Worm (Caenorhabditis elegans): Measurements from ENCODE around the gene F11C7.7.

Gene F11C7.7

DNA sequence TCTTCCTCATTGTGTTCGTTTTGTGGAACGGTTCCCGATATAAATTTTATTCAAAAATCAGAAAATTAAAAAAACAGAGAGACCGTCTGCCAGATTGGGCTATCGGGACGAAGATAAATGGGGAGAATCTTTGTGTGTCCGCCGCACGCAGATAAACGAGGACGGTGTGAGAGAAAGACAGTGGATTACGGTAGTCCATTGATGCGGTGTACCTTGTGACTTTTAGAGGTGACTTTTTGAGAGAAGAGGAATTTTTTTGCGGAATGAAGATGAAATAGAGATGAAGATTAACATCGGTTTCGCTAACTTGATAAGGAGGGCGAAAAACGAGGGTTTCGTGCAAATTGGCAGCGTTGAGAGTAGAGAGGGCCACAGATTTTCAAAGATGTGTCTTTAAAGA lies 29.4 kb downstream of the F11C7.7 start (continued):
- TF ChIP-seq sox-4 (tag; optimal IDR thresholded peaks at IDR 0.05) (no peak), nhr-71 (tag; optimal IDR thresholded peaks at IDR 0.05) (peak; percentile 77), swsn-7 (tag; optimal IDR thresholded peaks at IDR 0.05) (no peak), nhr-19 (GFP tag; conservative IDR thresholded peaks at IDR 0.05) (peak; percentile 48), hlh-4 (tag; optimal IDR thresholded peaks at IDR 0.05) (no peak), dpl-1 (GFP tag; optimal IDR thresholded peaks at IDR 0.05) (no peak)

DNA sequence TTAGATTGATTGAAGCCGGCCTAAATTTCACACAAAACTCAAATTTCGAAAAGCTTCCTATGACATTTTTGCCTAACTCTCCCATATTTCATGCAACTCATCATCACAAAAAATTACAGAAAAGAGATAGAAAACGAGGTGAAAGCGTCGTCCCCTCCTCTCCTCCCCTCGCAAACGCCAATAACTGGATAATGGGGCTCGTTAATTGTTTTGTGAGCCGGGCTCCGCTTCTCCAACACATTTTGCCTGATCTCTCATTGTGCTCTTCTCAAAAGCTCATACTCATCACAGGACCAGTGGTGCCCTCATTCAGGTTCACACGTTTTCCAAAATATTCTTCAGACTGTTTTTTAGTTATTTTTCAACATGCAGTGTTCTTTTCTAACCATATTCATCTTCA lies 30.4 kb downstream of the F11C7.7 start, which contains the start of gene pbo-6:
TSS of gene pbo-6 (plus strand) at position 240 of the 400 bp plus-strand sequence.
- TF ChIP-seq unc-30 (tag; optimal IDR thresholded peaks at IDR 0.05) (no peak), dsc-1 (tag; optimal IDR thresholded peaks at IDR 0.05) (no peak), lin-15B (tag; optimal IDR thresholded peaks at IDR 0.05) (no peak), C34B4.2 (tag; optimal IDR thresholded peaks at IDR 0.05) (no peak), elt-2 (tag; optimal IDR thresholded peaks at IDR 0.05) (no peak), nhr-77 (tag; optimal IDR thresholded peaks at IDR 0.05) (no peak), aly-2 (tag; optimal IDR thresholded peaks at IDR 0.05) (no peak), mdl-1 (tag; optimal IDR thresholded peaks at IDR 0.05) (no peak), nhr-28 (tag; optimal IDR thresholded peaks at IDR 0.05) (no peak), nhr-237 (tag; optimal IDR thresholded peaks at IDR 0.05) (no peak), F16B12.6 (tag; optimal IDR thresholded peaks at IDR 0.05) (no peak), ceh-82 (tag; optimal IDR thresholded peaks at IDR 0.05) (no peak)

ce11 chrX:17434234-17434633 lies 35.8 kb downstream of the F11C7.7 start, which contains the start of gene fubl-3:
Gene fubl-3 (plus strand): TSS chrX:17434445.
- TF ChIP-seq ztf-11 (tag; optimal IDR thresholded peaks at IDR 0.05): no peak
- TF ChIP-seq mab-9 (GFP tag; IDR thresholded peaks at IDR 0.05): no peak
- peak; percentile 14 for TF ChIP-seq mep-1 (tag; optimal IDR thresholded peaks at IDR 0.05)
- TF ChIP-seq mdl-1 (tag; optimal IDR thresholded peaks at IDR 0.05): peak in 1 of 2 experiments; percentile 5
- no peak for TF ChIP-seq fkh-8 (tag; optimal IDR thresholded peaks at IDR 0.05)
- TF ChIP-seq unc-98 (GFP tag; IDR thresholded peaks at IDR 0.05): no peak
- TF ChIP-seq ceh-8 (GFP tag; optimal IDR thresholded peaks at IDR 0.05): no peak
- no peak for TF ChIP-seq elt-2 (tag; optimal IDR thresholded peaks at IDR 0.05)
- peak in 1 of 3 experiments; percentile 52 for TF ChIP-seq ceh-82 (tag; optimal IDR thresholded peaks at IDR 0.05)
- TF ChIP-seq tbx-2 (tag; optimal IDR thresholded peaks at IDR 0.05): peak; percentile 8
- no peak for TF ChIP-seq ama-1 (optimal IDR thresholded peaks at IDR 0.05)
- peak; percentile 63 for TF ChIP-seq nhr-71 (tag; optimal IDR thresholded peaks at IDR 0.05)
- TF ChIP-seq dsc-1 (tag; optimal IDR thresholded peaks at IDR 0.05): no peak
- TF ChIP-seq vab-15 (tag; optimal IDR thresholded peaks at IDR 0.05): no peak
- TF ChIP-seq F16B12.6 (tag; optimal IDR thresholded peaks at IDR 0.05): no peak
- no peak for TF ChIP-seq dpl-1 (GFP tag; optimal IDR thresholded peaks at IDR 0.05)
- no peak for TF ChIP-seq hlh-4 (tag; optimal IDR thresholded peaks at IDR 0.05)
- no peak for TF ChIP-seq nhr-12 (tag; optimal IDR thresholded peaks at IDR 0.05)
- no peak for TF ChIP-seq pax-3 (tag; optimal IDR thresholded peaks at IDR 0.05)
- no peak for TF ChIP-seq sup-37 (GFP tag; optimal IDR thresholded peaks at IDR 0.05)
- peak; percentile 19 for TF ChIP-seq blmp-1 (tag; optimal IDR thresholded peaks at IDR 0.05)
- TF ChIP-seq snu-23 (GFP tag; optimal IDR thresholded peaks at IDR 0.05): peak; percentile 45
- no peak for TF ChIP-seq ets-5 (GFP tag; IDR thresholded peaks at IDR 0.05)
- peak; percentile 7 for TF ChIP-seq skn-1 (tag; optimal IDR thresholded peaks at IDR 0.05)
- no peak for TF ChIP-seq egl-27 (tag; optimal IDR thresholded peaks at IDR 0.05)
- peak; percentile 84 for TF ChIP-seq lin-14 (GFP tag; optimal IDR thresholded peaks at IDR 0.05)
- no peak for TF ChIP-seq sox-4 (tag; optimal IDR thresholded peaks at IDR 0.05)
- no peak for TF ChIP-seq isw-1 (GFP tag; IDR thresholded peaks at IDR 0.05)
- no peak for TF ChIP-seq hlh-17 (GFP tag; optimal IDR thresholded peaks at IDR 0.05; ENCODE audit: borderline replicate concordance)
- TF ChIP-seq tlp-1 (tag; optimal IDR thresholded peaks at IDR 0.05): no peak
- no peak for TF ChIP-seq nhr-237 (tag; optimal IDR thresholded peaks at IDR 0.05)
- TF ChIP-seq efl-3 (GFP tag; optimal IDR thresholded peaks at IDR 0.05): no peak
- no peak for TF ChIP-seq unc-86 (tag; optimal IDR thresholded peaks at IDR 0.05)
- no peak for TF ChIP-seq lin-39 (tag; optimal IDR thresholded peaks at IDR 0.05)
- peak; percentile 27 for TF ChIP-seq nhr-90 (tag; optimal IDR thresholded peaks at IDR 0.05; ENCODE audit: poor library complexity)
- no peak for TF ChIP-seq grh-1 (GFP tag; IDR thresholded peaks at IDR 0.05)
- TF ChIP-seq fos-1 (tag; optimal IDR thresholded peaks at IDR 0.05): no peak
- no peak for TF ChIP-seq egl-13 (tag; optimal IDR thresholded peaks at IDR 0.05)
- TF ChIP-seq xbp-1 (tag; optimal IDR thresholded peaks at IDR 0.05): peak; percentile 37
- peak; percentile 55 for TF ChIP-seq nhr-20 (tag; optimal IDR thresholded peaks at IDR 0.05)

Measured in whole organism, L1 larva.